Worm (Caenorhabditis elegans) whole organism, early embryonic: ENCODE measurements around the gene str-177.

ENCODE experiments used
- F13C5.2 ChIP-seq: sonication (generic microtip); optimal IDR thresholded peaks from 2 replicates; lab custom pipeline; 2017; ENCODE audit warnings: mild to moderate bottlenecking, missing genetic modification characterization, inconsistent platforms, missing compliant biosample characterization
- ama-1 ChIP-seq: fragments of 150-350 bp; optimal IDR thresholded peaks from 2 replicates; lab custom pipeline; 2014
- ceh-13 ChIP-seq: fragments of 200-800 bp; sonication (Bioruptor generic); optimal IDR thresholded peaks from 2 replicates; lab custom pipeline; 2018; ENCODE audit warnings: mild to moderate bottlenecking, missing genetic modification characterization, missing compliant biosample characterization
- ceh-36 ChIP-seq: sonication (generic microtip); optimal IDR thresholded peaks from 2 replicates; lab custom pipeline; 2016; ENCODE audit warnings: missing genetic modification characterization, inconsistent platforms, missing compliant biosample characterization
- ets-7 ChIP-seq: sonication (generic microtip); optimal IDR thresholded peaks from 2 replicates; lab custom pipeline; 2016; ENCODE audit warnings: missing genotype, missing genetic modification characterization, missing compliant biosample characterization
- flt-1 ChIP-seq: fragments of 200-800 bp; sonication (Bioruptor generic); IDR thresholded peaks from 2 replicates; pipeline ENCODE4 v1.3.6; 2022; ENCODE audit warnings: missing genetic modification characterization, missing compliant biosample characterization
- hmbx-1 ChIP-seq: sonication (generic microtip); optimal IDR thresholded peaks from 2 replicates; lab custom pipeline; 2016; ENCODE audit warnings: mild to moderate bottlenecking, missing genetic modification characterization, missing compliant biosample characterization
- hnd-1 ChIP-seq: sonication (generic microtip); optimal IDR thresholded peaks from 2 replicates; lab custom pipeline; 2016; ENCODE audit warnings: missing genetic modification characterization, missing compliant biosample characterization
- pes-1 ChIP-seq: fragments of 200-800 bp; sonication (Bioruptor generic); IDR thresholded peaks from 2 replicates; pipeline ENCODE4 v1.3.6; 2022; ENCODE audit warnings: missing genetic modification reagents, missing genetic modification characterization, missing compliant biosample characterization
- scrt-1 ChIP-seq: fragments of 200-800 bp; sonication (Bioruptor generic); IDR thresholded peaks from 2 replicates; pipeline ENCODE4 v1.3.6; 2022; ENCODE audit warnings: missing genetic modification characterization, missing compliant biosample characterization
- sea-1 ChIP-seq: fragments of 200-800 bp; sonication (Bioruptor generic); conservative IDR thresholded peaks from 2 replicates; pipeline ENCODE4 v1.3.6; 2022; ENCODE audit warnings: missing genetic modification characterization, missing compliant biosample characterization
- tbx-37 ChIP-seq: fragments of 200-800 bp; sonication (Bioruptor generic); conservative IDR thresholded peaks from 2 replicates; pipeline ENCODE4 v1.3.6; 2022; ENCODE audit warnings: missing genetic modification reagents, missing genetic modification characterization, missing compliant biosample characterization

DNA sequence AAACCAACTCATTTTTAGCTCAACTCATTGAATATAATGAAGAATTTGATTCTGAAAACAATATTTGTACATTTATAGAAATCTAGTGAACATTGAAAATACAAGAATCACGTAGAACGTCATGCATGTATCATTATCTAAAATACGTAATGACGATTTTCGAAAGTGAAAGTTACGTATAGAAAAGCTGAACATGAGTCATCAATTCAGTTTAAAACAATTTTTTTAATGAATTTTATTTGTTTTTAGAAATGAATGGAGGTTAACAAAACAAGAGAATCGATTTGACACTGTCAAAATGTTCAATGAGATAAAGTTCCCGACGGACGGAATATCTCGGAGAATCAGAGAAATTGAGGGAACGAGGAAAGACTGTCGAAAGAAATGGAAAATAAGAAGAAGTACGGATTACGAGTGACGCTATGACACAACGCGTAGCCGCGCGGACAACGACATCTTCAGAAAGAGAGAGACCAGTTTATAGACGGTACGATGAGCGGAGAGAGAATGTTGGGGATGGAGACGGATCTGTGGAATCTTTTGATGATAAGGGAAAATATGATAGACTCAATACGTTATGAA is 17.0 kb downstream of the str-177 start, which contains the start of gene ptr-1:
- TF ChIP-seq hmbx-1 (tag; lab: Kevin White, UChicago) (no peak), ets-7 (no peak), ama-1 (no peak), scrt-1 (no peak), tbx-37 (GFP tag; lab: Robert Waterston, UW) (no peak), F13C5.2 (tag; lab: Kevin White, UChicago) (no peak), pes-1 (GFP tag; lab: Robert Waterston, UW) (no peak), ceh-36 (no peak), hnd-1 (tag; lab: Kevin White, UChicago) (no peak), ceh-13 (GFP tag; lab: Kevin White, UChicago) (no peak), sea-1 (GFP tag; lab: Robert Waterston, UW) (no peak), flt-1 (GFP tag; lab: Robert Waterston, UW) (no peak)
